Worm (Caenorhabditis elegans): ENCODE results near the gene T10H4.4.

DNA sequence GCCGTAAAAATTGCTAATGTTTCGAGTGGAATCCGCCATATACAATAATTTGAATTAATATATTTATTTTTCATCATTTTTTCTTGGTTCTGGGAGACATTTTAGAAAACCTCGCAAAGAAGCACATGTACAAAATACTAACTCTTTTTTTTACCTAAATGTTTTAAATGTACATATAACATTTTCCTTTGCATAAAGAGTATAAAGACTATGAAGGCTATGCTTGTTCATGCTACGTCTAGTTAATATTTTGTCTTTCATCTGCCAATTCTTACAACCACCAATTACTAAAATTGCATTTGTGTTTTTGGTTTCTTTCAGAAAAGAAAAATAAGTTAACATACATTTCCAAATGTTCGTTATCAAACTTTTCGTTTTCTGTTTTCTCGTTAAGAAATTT lies 50.8 kb downstream of the T10H4.4 start, which contains the start of gene irld-25:
- no peak for TF ChIP-seq set-16 (GFP tag; IDR thresholded peaks at IDR 0.05)
- no peak for TF ChIP-seq tag-97 (GFP tag; IDR thresholded peaks at IDR 0.05)
- TF ChIP-seq fos-1 (tag; optimal IDR thresholded peaks at IDR 0.05) = no peak
